Fruit fly (Drosophila melanogaster) whole organism, embryonic: ENCODE results near the gene Drsl1.

Source experiments
- ATbp ChIP-seq: fragments of 200-800 bp; sonication (Bioruptor generic); optimal IDR thresholded peaks from 2 replicates; lab custom pipeline; 2017; ENCODE audit warnings: missing biosample characterization, mild to moderate bottlenecking, missing genetic modification characterization, missing genetic modification reagents
- B-H2 ChIP-seq: fragments of 200-800 bp; sonication (Bioruptor generic); optimal IDR thresholded peaks from 2 replicates; lab custom pipeline; 2018; ENCODE audit warnings: missing biosample characterization, mild to moderate bottlenecking, missing genetic modification characterization
- CG1024 ChIP-seq: fragments of 200-800 bp; sonication (Bioruptor generic); IDR thresholded peaks from 2 replicates; pipeline ENCODE4 v1.3.6; 2022; ENCODE audit warnings: missing biosample characterization, missing genetic modification characterization
- CG10321 ChIP-seq: fragments of 200-800 bp; sonication (Bioruptor generic); IDR thresholded peaks from 2 replicates; pipeline ENCODE4 v1.3.6; 2022; ENCODE audit warnings: missing biosample characterization, missing genetic modification characterization
- CG11398 ChIP-seq: fragments of 200-800 bp; sonication (Bioruptor generic); optimal IDR thresholded peaks from 2 replicates; lab custom pipeline; 2016; ENCODE audit warnings: missing biosample characterization, missing genetic modification characterization
- CG12219 ChIP-seq: fragments of 200-800 bp; sonication (Bioruptor generic); optimal IDR thresholded peaks from 3 replicates; lab custom pipeline; 2018; ENCODE audit warnings: missing biosample characterization, mild to moderate bottlenecking, missing genetic modification characterization
- CG12391 ChIP-seq: fragments of 200-800 bp; sonication (Bioruptor generic); optimal IDR thresholded peaks from 3 replicates; lab custom pipeline; 2018; ENCODE audit warnings: missing biosample characterization, mild to moderate bottlenecking, missing genetic modification characterization, moderate library complexity
- CG12942 ChIP-seq: fragments of 200-800 bp; sonication (Bioruptor generic); optimal IDR thresholded peaks from 3 replicates; lab custom pipeline; 2016; ENCODE audit warnings: missing biosample characterization, missing genetic modification characterization
- CG13287 ChIP-seq: fragments of 200-800 bp; sonication (Bioruptor generic); IDR thresholded peaks from 2 replicates; pipeline ENCODE4 v1.3.6; 2022; ENCODE audit warnings: missing biosample characterization, missing genetic modification characterization; ENCODE audit not compliant: partially characterized antibody
- CG15514 ChIP-seq: fragments of 200-800 bp; sonication (Bioruptor generic); optimal IDR thresholded peaks from 3 replicates; lab custom pipeline; 2017; ENCODE audit warnings: missing biosample characterization, missing genetic modification characterization, mild to moderate bottlenecking, moderate library complexity, missing genetic modification reagents
- CG1603 ChIP-seq: fragments of 200-800 bp; sonication (Bioruptor generic); optimal IDR thresholded peaks from 2 replicates; lab custom pipeline; 2019; ENCODE audit warnings: missing biosample characterization, mild to moderate bottlenecking, missing genetic modification characterization, moderate library complexity
- CG17186 ChIP-seq: fragments of 200-800 bp; sonication (Bioruptor generic); optimal IDR thresholded peaks from 3 replicates; lab custom pipeline; 2017; ENCODE audit warnings: missing biosample characterization, missing genetic modification reagents, missing genetic modification characterization
- CG18599 ChIP-seq: fragments of 200-800 bp; sonication (Bioruptor generic); optimal IDR thresholded peaks from 3 replicates; lab custom pipeline; 2017; ENCODE audit warnings: missing biosample characterization, missing genetic modification characterization, mild to moderate bottlenecking, moderate library complexity, missing genetic modification reagents
- CG18764 ChIP-seq: fragments of 200-800 bp; sonication (Bioruptor generic); optimal IDR thresholded peaks from 3 replicates; lab custom pipeline; 2016; ENCODE audit warnings: missing biosample characterization, missing genetic modification characterization
- CG2202 ChIP-seq: fragments of 200-800 bp; sonication (Bioruptor generic); optimal IDR thresholded peaks from 2 replicates; lab custom pipeline; 2018; ENCODE audit warnings: missing biosample characterization, mild to moderate bottlenecking, missing genetic modification characterization
- CG30431 ChIP-seq: fragments of 200-800 bp; sonication (Bioruptor generic); optimal IDR thresholded peaks from 2 replicates; lab custom pipeline; 2017; ENCODE audit warnings: missing biosample characterization, missing genetic modification characterization
- CG31365 ChIP-seq: fragments of 200-800 bp; sonication (Bioruptor generic); optimal IDR thresholded peaks from 2 replicates; lab custom pipeline; 2018; ENCODE audit warnings: missing biosample characterization, mild to moderate bottlenecking, missing genetic modification characterization
- CG3281 ChIP-seq: fragments of 200-800 bp; sonication (Bioruptor generic); optimal IDR thresholded peaks from 3 replicates; lab custom pipeline; 2017; ENCODE audit warnings: missing biosample characterization, mild to moderate bottlenecking, missing genetic modification characterization
- CG3407 ChIP-seq: fragments of 200-800 bp; sonication (Bioruptor generic); optimal IDR thresholded peaks from 2 replicates; lab custom pipeline; 2018; ENCODE audit warnings: missing biosample characterization, mild to moderate bottlenecking, missing genetic modification characterization
- CG5180 ChIP-seq: fragments of 200-800 bp; sonication (Bioruptor generic); optimal IDR thresholded peaks from 3 replicates; lab custom pipeline; 2017; ENCODE audit warnings: missing biosample characterization, missing genetic modification characterization, mild to moderate bottlenecking, moderate library complexity, missing genetic modification reagents
- CG7839 ChIP-seq: fragments of 200-800 bp; sonication (Bioruptor generic); optimal IDR thresholded peaks from 3 replicates; lab custom pipeline; 2018; ENCODE audit warnings: missing biosample characterization, mild to moderate bottlenecking, missing genetic modification characterization, moderate library complexity
- CG7928 ChIP-seq: fragments of 200-800 bp; sonication (Bioruptor generic); optimal IDR thresholded peaks from 2 replicates; lab custom pipeline; 2017; ENCODE audit warnings: missing biosample characterization, mild to moderate bottlenecking, missing genetic modification characterization
- CG7987 ChIP-seq: fragments of 200-800 bp; sonication (Bioruptor generic); optimal IDR thresholded peaks from 2 replicates; lab custom pipeline; 2018; ENCODE audit warnings: missing biosample characterization, mild to moderate bottlenecking, missing genetic modification characterization, moderate library complexity
- CG8944 ChIP-seq: fragments of 200-800 bp; sonication (Bioruptor generic); optimal IDR thresholded peaks from 3 replicates; lab custom pipeline; 2016; ENCODE audit warnings: missing biosample characterization, missing genetic modification characterization
- CG9727 ChIP-seq: fragments of 200-800 bp; sonication (Bioruptor generic); optimal IDR thresholded peaks from 3 replicates; lab custom pipeline; 2017; ENCODE audit warnings: missing biosample characterization, mild to moderate bottlenecking, missing genetic modification characterization
- Dad ChIP-seq: fragments of 200-800 bp; sonication (Bioruptor generic); optimal IDR thresholded peaks from 3 replicates; lab custom pipeline; 2016; ENCODE audit warnings: missing biosample characterization, missing genetic modification characterization
- ERR ChIP-seq: fragments of 200-800 bp; sonication (Bioruptor generic); optimal IDR thresholded peaks from 2 replicates; lab custom pipeline; 2016; ENCODE audit warnings: missing biosample characterization, missing genetic modification characterization
- HHEX ChIP-seq: fragments of 200-800 bp; sonication (Bioruptor generic); optimal IDR thresholded peaks from 3 replicates; lab custom pipeline; 2017; ENCODE audit warnings: missing biosample characterization, mild to moderate bottlenecking, missing genetic modification characterization, missing genetic modification reagents
- HLH54F ChIP-seq: fragments of 200-800 bp; sonication (Bioruptor generic); optimal IDR thresholded peaks from 3 replicates; lab custom pipeline; 2016; ENCODE audit warnings: missing biosample characterization, missing genetic modification characterization
- HmgZ ChIP-seq: fragments of 200-800 bp; sonication (Bioruptor generic); optimal IDR thresholded peaks from 2 replicates; lab custom pipeline; 2018; ENCODE audit warnings: missing biosample characterization, mild to moderate bottlenecking, missing genetic modification characterization
- Jarid2 ChIP-seq: fragments of 200-800 bp; sonication (Bioruptor generic); optimal IDR thresholded peaks from 3 replicates; lab custom pipeline; 2017; ENCODE audit warnings: mild to moderate bottlenecking, missing biosample characterization, missing genetic modification reagents, missing genetic modification characterization
- Lhr ChIP-seq: fragments of 200-800 bp; sonication (Bioruptor generic); optimal IDR thresholded peaks from 3 replicates; lab custom pipeline; 2017; ENCODE audit warnings: mild to moderate bottlenecking, missing biosample characterization, missing genetic modification reagents, missing genetic modification characterization
- Mes4 ChIP-seq: fragments of 200-800 bp; sonication (Bioruptor generic); optimal IDR thresholded peaks from 2 replicates; lab custom pipeline; 2016; ENCODE audit warnings: missing biosample characterization, missing genetic modification characterization
- NC2β ChIP-seq: fragments of 200-800 bp; sonication (Bioruptor generic); optimal IDR thresholded peaks from 2 replicates; lab custom pipeline; 2016; ENCODE audit warnings: missing biosample characterization, missing genetic modification characterization
- NK7.1 ChIP-seq: fragments of 200-800 bp; sonication (Bioruptor generic); optimal IDR thresholded peaks from 3 replicates; lab custom pipeline; 2016; ENCODE audit warnings: missing biosample characterization, missing genetic modification characterization
- Oli ChIP-seq: fragments of 200-800 bp; sonication (Bioruptor generic); optimal IDR thresholded peaks from 2 replicates; lab custom pipeline; 2018; ENCODE audit warnings: missing biosample characterization, mild to moderate bottlenecking, missing genetic modification characterization, moderate library complexity
- Xrp1 ChIP-seq: fragments of 200-800 bp; sonication (Bioruptor generic); IDR thresholded peaks from 2 replicates; pipeline ENCODE4 v1.3.6; 2022; ENCODE audit warnings: missing biosample characterization, missing genetic modification characterization
- ase ChIP-seq: fragments of 200-800 bp; sonication (Bioruptor generic); IDR thresholded peaks from 3 replicates; pipeline ENCODE4 v1.3.6; 2022; ENCODE audit warnings: missing biosample characterization, missing genetic modification characterization
- az2 ChIP-seq: fragments of 200-800 bp; sonication (Bioruptor generic); optimal IDR thresholded peaks from 3 replicates; lab custom pipeline; 2016; ENCODE audit warnings: missing biosample characterization, missing genetic modification characterization
- dmrt11E ChIP-seq: fragments of 200-800 bp; sonication (Bioruptor generic); optimal IDR thresholded peaks from 3 replicates; lab custom pipeline; 2018; ENCODE audit warnings: missing biosample characterization, mild to moderate bottlenecking, missing genetic modification characterization, moderate library complexity
- dpn ChIP-seq, 2 experiments: fragments of 200-800 bp; sonication (Bioruptor generic); optimal IDR thresholded peaks; 3 replicates each; lab custom pipeline; 2016; ENCODE audit warnings: missing biosample characterization in 2 of 2, missing genetic modification characterization in 2 of 2
- gfzf ChIP-seq: fragments of 200-800 bp; sonication (Bioruptor generic); optimal IDR thresholded peaks from 2 replicates; lab custom pipeline; 2016; ENCODE audit warnings: missing biosample characterization, mild to moderate bottlenecking, missing genetic modification characterization, moderate library complexity
- gsb-n ChIP-seq: fragments of 200-800 bp; sonication (Bioruptor generic); optimal IDR thresholded peaks from 3 replicates; lab custom pipeline; 2018; ENCODE audit warnings: missing biosample characterization, mild to moderate bottlenecking, missing genetic modification characterization
- ind ChIP-seq: fragments of 200-800 bp; sonication (Bioruptor generic); optimal IDR thresholded peaks from 3 replicates; lab custom pipeline; 2016; ENCODE audit warnings: missing biosample characterization, missing genetic modification characterization
- insv ChIP-seq, 2 experiments: fragments of 200-800 bp; sonication (Bioruptor generic); optimal IDR thresholded peaks; 3 replicates each; lab custom pipeline; 2016 to 2018; ENCODE audit warnings: missing biosample characterization in 2 of 2, missing genetic modification characterization in 2 of 2
- lilli ChIP-seq: fragments of 200-800 bp; sonication (Bioruptor generic); optimal IDR thresholded peaks from 3 replicates; lab custom pipeline; 2016; ENCODE audit warnings: missing biosample characterization, missing genetic modification characterization
- lov ChIP-seq, 2 experiments: fragments of 200-800 bp in 1 of 2; fragments of >200 bp in 1 of 2; sonication (Bioruptor generic) in 1 of 2; IDR thresholded peaks in 1 of 2; optimal IDR thresholded peaks in 1 of 2; 2 replicates in 1 of 2; 3 replicates in 1 of 2; pipeline versions ENCODE4 v1.3.6 to Lab custom; 2017 to 2022; ENCODE audit warnings: missing biosample characterization in 1 of 2, missing genetic modification characterization in 1 of 2
- nmo ChIP-seq: fragments of 200-800 bp; sonication (Bioruptor generic); optimal IDR thresholded peaks from 2 replicates; lab custom pipeline; 2018; ENCODE audit warnings: missing biosample characterization, mild to moderate bottlenecking, missing genetic modification characterization, moderate library complexity
- pho ChIP-seq: fragments of 200-800 bp; sonication (Bioruptor generic); optimal IDR thresholded peaks from 2 replicates; lab custom pipeline; 2016; ENCODE audit warnings: missing biosample characterization, missing genetic modification characterization

Drsl1 gene

DNA sequence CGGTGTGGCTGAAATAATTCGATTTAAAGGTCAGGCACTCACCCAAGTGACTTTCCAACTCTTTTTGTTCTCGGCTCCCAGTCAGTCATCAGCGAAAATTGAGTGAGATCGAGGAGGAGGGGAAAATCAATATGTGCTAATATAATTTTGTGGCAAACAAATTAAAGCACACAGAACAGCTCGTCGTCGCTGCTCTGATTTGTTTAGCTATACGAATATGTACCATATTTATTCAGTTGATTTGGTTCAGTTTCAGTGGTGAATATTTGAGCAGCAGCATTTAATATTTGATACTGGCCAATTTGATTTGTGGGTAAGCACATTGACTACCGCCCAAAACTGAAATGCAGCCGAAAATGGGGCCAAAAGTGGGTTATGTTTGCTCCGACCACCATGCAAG lies 30.2 kb downstream of the Drsl1 start (continued):
- TF ChIP-seq CG12942 (GFP tag; lab: Kevin White, UChicago): peak; percentile 4
- no peak for TF ChIP-seq CG1024 (GFP tag; lab: Robert Waterston, UW)
- TF ChIP-seq CG18764 (GFP tag; lab: Kevin White, UChicago): peak; percentile 55
- peak; percentile 56 for TF ChIP-seq HHEX (GFP tag; lab: Kevin White, UChicago)
- no peak for TF ChIP-seq CG7928 (GFP tag; lab: Kevin White, UChicago)
- no peak for TF ChIP-seq lov (optimal IDR thresholded peaks at IDR 0.05; lab: Kevin White, UChicago)
- 0 out of 3 replicates have a peak, but pooled peaks have one; percentile 12 for TF ChIP-seq lov (GFP tag; IDR thresholded peaks at IDR 0.05; lab: Robert Waterston, UW)
- peak; percentile 70 for TF ChIP-seq CG1603
- TF ChIP-seq ATbp (GFP tag; lab: Kevin White, UChicago): peak; percentile 76
- no peak for TF ChIP-seq Dad (GFP tag; lab: Kevin White, UChicago)
- TF ChIP-seq CG12391 (tag; lab: Kevin White, UChicago): peak; percentile 6
- peak; percentile 8 for TF ChIP-seq nmo (GFP tag; lab: Kevin White, UChicago)
- TF ChIP-seq CG2202 (tag; lab: Kevin White, UChicago): peak; percentile 64
- peak; percentile 1 for TF ChIP-seq Lhr (GFP tag; lab: Kevin White, UChicago)
- peak; percentile 19 for TF ChIP-seq NK7.1 (GFP tag; lab: Kevin White, UChicago)
- peak; percentile 7 for TF ChIP-seq lilli (GFP tag; lab: Kevin White, UChicago)
- TF ChIP-seq az2 (GFP tag; lab: Kevin White, UChicago): no peak
- TF ChIP-seq CG3281: peak; percentile 55
- peak; percentile 14 for TF ChIP-seq CG7839 (tag; lab: Kevin White, UChicago)
- no peak for TF ChIP-seq insv (GFP tag; optimal IDR thresholded peaks at IDR 0.05; lab: Kevin White, UChicago)
- TF ChIP-seq dpn (GFP tag; optimal IDR thresholded peaks at IDR 0.05; lab: Kevin White, UChicago): peak; percentile 14 to 46
- TF ChIP-seq NC2β: peak; percentile 45
- peak; percentile 67 for TF ChIP-seq CG7987 (GFP tag; lab: Kevin White, UChicago)
- TF ChIP-seq CG17186 (GFP tag; lab: Kevin White, UChicago): peak; percentile 3
- TF ChIP-seq CG15514 (GFP tag; lab: Kevin White, UChicago): peak; percentile 41
- no peak for TF ChIP-seq gfzf (GFP tag; lab: Kevin White, UChicago)
- TF ChIP-seq CG12219: peak; percentile 21
- peak; percentile 26 for TF ChIP-seq Oli (tag; lab: Kevin White, UChicago)
- peak; percentile 64 for TF ChIP-seq CG3407 (GFP tag; lab: Kevin White, UChicago)
- TF ChIP-seq CG18599: peak; percentile 6
- TF ChIP-seq HLH54F (GFP tag; lab: Kevin White, UChicago): peak; percentile 9
- peak; percentile 44 for TF ChIP-seq CG9727 (GFP tag; lab: Kevin White, UChicago)
- no peak for TF ChIP-seq CG5180 (GFP tag; lab: Kevin White, UChicago)
- TF ChIP-seq HmgZ (tag; lab: Kevin White, UChicago): peak; percentile 28
- TF ChIP-seq ERR: peak; percentile 6
- no peak for TF ChIP-seq ind (GFP tag; lab: Kevin White, UChicago)
- no peak for TF ChIP-seq CG31365
- TF ChIP-seq Jarid2: peak; percentile 25
- peak; percentile 18; the same call in 1 of the 2 replicates for TF ChIP-seq CG10321 (GFP tag; lab: Robert Waterston, UW)
- no peak for TF ChIP-seq ase
- TF ChIP-seq Xrp1 (GFP tag; lab: Robert Waterston, UW): peak; percentile 46; the same call in 1 of the 2 replicates
- no peak for TF ChIP-seq B-H2 (GFP tag; lab: Kevin White, UChicago)
- peak; percentile 42 for TF ChIP-seq CG8944 (GFP tag; lab: Kevin White, UChicago)
- TF ChIP-seq dmrt11E (tag; lab: Kevin White, UChicago): peak; percentile 58
- TF ChIP-seq CG30431 (GFP tag; lab: Kevin White, UChicago): peak; percentile 15
- TF ChIP-seq Mes4 (GFP tag; lab: Kevin White, UChicago): peak; percentile 52
- TF ChIP-seq gsb-n (tag; lab: Kevin White, UChicago): peak; percentile 30
- peak; percentile 30 for TF ChIP-seq pho (GFP tag; lab: Kevin White, UChicago)
- TF ChIP-seq CG13287 (GFP tag; lab: Robert Waterston, UW): no peak
- peak; percentile 35 for TF ChIP-seq CG11398
